Worm (Caenorhabditis elegans) whole organism, L4 larva: Measurements from ENCODE around the gene B0272.4.
A peak's percentile ranks its signal among the peaks of the same experiment; 100 is the strongest.
"Not testable (repeated sequence)": the region's sequence is repeated elsewhere in the genome, so short reads cannot be mapped to it uniquely, and the experiment has no call there.

ENCODE experiments used
- F37D6.2 ChIP-seq: sonication (generic microtip); optimal IDR thresholded peaks from 2 replicates; lab custom pipeline; 2016; ENCODE audit warnings: mild to moderate bottlenecking, missing genetic modification characterization, missing compliant biosample characterization
- T20F7.1 ChIP-seq: fragments of 200-800 bp; sonication (Bioruptor generic); optimal IDR thresholded peaks from 2 replicates; lab custom pipeline; 2018; ENCODE audit warnings: mild to moderate bottlenecking, missing genetic modification characterization, missing compliant biosample characterization
- Y5F2A.4 ChIP-seq: fragments of 200-800 bp; sonication (Bioruptor generic); optimal IDR thresholded peaks from 2 replicates; lab custom pipeline; 2018; ENCODE audit warnings: mild to moderate bottlenecking, missing genetic modification characterization, missing compliant biosample characterization
- ceh-44 ChIP-seq: fragments of 200-800 bp; sonication (Bioruptor generic); IDR thresholded peaks from 2 replicates; pipeline ENCODE4 v1.3.6; 2022; ENCODE audit warnings: missing genetic modification reagents, missing genetic modification characterization, missing compliant biosample characterization
- ceh-82 ChIP-seq: sonication (generic microtip); optimal IDR thresholded peaks from 2 replicates; lab custom pipeline; 2017; ENCODE audit warnings: missing biosample characterization, missing genetic modification characterization
- ces-1 ChIP-seq: fragments of 150-350 bp; sonication (generic microtip); optimal IDR thresholded peaks from 4 replicates; lab custom pipeline; 2014; ENCODE audit warnings: missing biosample characterization, missing genetic modification reagents, missing genetic modification characterization
- daf-16 ChIP-seq, 3 experiments: sonication (generic microtip); optimal IDR thresholded peaks; 2 replicates each; lab custom pipeline; 2016 to 2017; ENCODE audit warnings: missing genetic modification characterization in 3 of 3, missing genetic modification reagents in 3 of 3, mild to moderate bottlenecking in 2 of 3, missing compliant biosample characterization in 2 of 3, missing biosample characterization in 1 of 3, moderate library complexity in 1 of 3
- daf-19 ChIP-seq: fragments of 200-800 bp; sonication (Bioruptor generic); conservative IDR thresholded peaks from 2 replicates; pipeline ENCODE4 v1.3.6; 2022; ENCODE audit warnings: missing genetic modification characterization, missing compliant biosample characterization
- dmd-6 ChIP-seq: fragments of 200-800 bp; sonication (Bioruptor generic); IDR thresholded peaks from 2 replicates; pipeline ENCODE4 v1.3.6; 2022; ENCODE audit warnings: missing genetic modification reagents, missing genetic modification characterization, missing compliant biosample characterization
- dve-1 ChIP-seq: sonication (generic microtip); optimal IDR thresholded peaks from 2 replicates; lab custom pipeline; 2017; ENCODE audit warnings: antibody characterized with exemption, mild to moderate bottlenecking, missing genetic modification characterization, missing compliant biosample characterization; ENCODE audit not compliant: insufficient read depth
- fos-1 ChIP-seq: fragments of 150-350 bp; optimal IDR thresholded peaks from 2 replicates; lab custom pipeline; 2014; ENCODE audit warnings: missing biosample characterization, missing genetic modification characterization
- hlh-30 ChIP-seq: sonication (generic microtip); optimal IDR thresholded peaks from 2 replicates; lab custom pipeline; 2017; ENCODE audit warnings: antibody characterized with exemption, mild to moderate bottlenecking, missing genetic modification characterization, missing compliant biosample characterization; ENCODE audit not compliant: insufficient read depth
- lin-13 ChIP-seq: fragments of 150-350 bp; optimal IDR thresholded peaks from 2 replicates; lab custom pipeline; 2014; ENCODE audit warnings: missing biosample characterization, missing genetic modification reagents, missing genetic modification characterization
- lin-15B ChIP-seq: fragments of 150-350 bp; sonication (generic microtip); optimal IDR thresholded peaks from 3 replicates; lab custom pipeline; 2014; ENCODE audit warnings: missing biosample characterization, missing genetic modification characterization
- lin-29 ChIP-seq: fragments of 200-800 bp; sonication (Bioruptor generic); IDR thresholded peaks from 2 replicates; pipeline ENCODE4 v1.3.6; 2022; ENCODE audit warnings: missing genetic modification reagents, missing genetic modification characterization, missing compliant biosample characterization
- lin-39 ChIP-seq: fragments of 150-350 bp; optimal IDR thresholded peaks from 2 replicates; lab custom pipeline; 2014; ENCODE audit warnings: missing biosample characterization, missing genetic modification reagents, missing genetic modification characterization
- mxl-2 ChIP-seq: fragments of 200-800 bp; sonication (Bioruptor generic); conservative IDR thresholded peaks from 2 replicates; pipeline ENCODE4 v1.3.6; 2022; ENCODE audit warnings: missing genetic modification reagents, missing genetic modification characterization, missing compliant biosample characterization
- nhr-111 ChIP-seq: fragments of 200-800 bp; sonication (Bioruptor generic); optimal IDR thresholded peaks from 2 replicates; lab custom pipeline; 2018; ENCODE audit warnings: mild to moderate bottlenecking, missing genetic modification characterization, missing compliant biosample characterization
- nhr-28 ChIP-seq: fragments of 150-350 bp; optimal IDR thresholded peaks from 2 replicates; lab custom pipeline; 2014; ENCODE audit warnings: missing biosample characterization, missing genetic modification characterization
- nhr-42 ChIP-seq: fragments of 200-800 bp; sonication (Bioruptor generic); IDR thresholded peaks from 2 replicates; pipeline ENCODE4 v1.3.6; 2022; ENCODE audit warnings: missing genetic modification characterization, missing compliant biosample characterization
- nhr-76 ChIP-seq: fragments of 150-350 bp; optimal IDR thresholded peaks from 2 replicates; lab custom pipeline; 2014; ENCODE audit warnings: missing biosample characterization, missing genetic modification characterization
- pha-4 ChIP-seq, 2 experiments: fragments of 150-350 bp in 1 of 2; fragments of 200-800 bp in 1 of 2; sonication (Bioruptor generic) in 1 of 2; IDR thresholded peaks in 1 of 2; optimal IDR thresholded peaks in 1 of 2; 2 replicates each; pipeline versions ENCODE4 v1.3.6 to Lab custom; 2014 to 2022; ENCODE audit warnings: missing genetic modification characterization in 2 of 2, missing genetic modification reagents in 2 of 2, missing biosample characterization in 1 of 2, missing compliant biosample characterization in 1 of 2
- php-3 ChIP-seq: fragments of 200-800 bp; sonication (Bioruptor generic); IDR thresholded peaks from 2 replicates; pipeline ENCODE4 v1.3.6; 2022; ENCODE audit warnings: missing genetic modification reagents, missing genetic modification characterization, missing compliant biosample characterization
- pqm-1 ChIP-seq: sonication (generic microtip); optimal IDR thresholded peaks from 2 replicates; lab custom pipeline; 2017; ENCODE audit warnings: missing biosample characterization, missing genetic modification characterization
- sdz-12 ChIP-seq: fragments of 200-800 bp; sonication (Bioruptor generic); optimal IDR thresholded peaks from 2 replicates; lab custom pipeline; 2018; ENCODE audit warnings: mild to moderate bottlenecking, missing genetic modification characterization, missing compliant biosample characterization
- skn-1 ChIP-seq: fragments of 150-350 bp; optimal IDR thresholded peaks from 2 replicates; lab custom pipeline; 2014; ENCODE audit warnings: missing biosample characterization, missing genetic modification characterization
- snpc-4 ChIP-seq: fragments of 150-350 bp; optimal IDR thresholded peaks from 2 replicates; lab custom pipeline; 2014; ENCODE audit warnings: missing biosample characterization, missing genetic modification characterization
- tag-97 ChIP-seq: fragments of 200-800 bp; sonication (Bioruptor generic); IDR thresholded peaks from 2 replicates; pipeline ENCODE4 v1.3.6; 2022; ENCODE audit warnings: missing genetic modification characterization, missing compliant biosample characterization
- unc-62 ChIP-seq, 3 experiments: fragments of 150-350 bp in 1 of 3; sonication (generic microtip); optimal IDR thresholded peaks in 2 of 3; peaks in 1 of 3; 1 replicate in 1 of 3; 2 replicates in 2 of 3; lab custom pipeline; 2014 to 2017; ENCODE audit warnings: missing biosample characterization in 3 of 3, missing genetic modification characterization in 3 of 3, missing genetic modification reagents in 3 of 3, missing genotype in 1 of 3
- vab-7 ChIP-seq: fragments of 200-800 bp; sonication (Bioruptor generic); IDR thresholded peaks from 2 replicates; pipeline ENCODE4 v1.3.6; 2022; ENCODE audit warnings: missing genetic modification reagents, missing genetic modification characterization, missing compliant biosample characterization
- zip-11 ChIP-seq: fragments of 200-800 bp; sonication (Bioruptor generic); IDR thresholded peaks from 2 replicates; pipeline ENCODE4 v1.3.6; 2022; ENCODE audit warnings: missing genetic modification characterization, missing compliant biosample characterization
- zip-2 ChIP-seq: fragments of 150-350 bp; optimal IDR thresholded peaks from 2 replicates; lab custom pipeline; 2014; ENCODE audit warnings: missing biosample characterization, missing genetic modification characterization

Gene B0272.4

DNA sequence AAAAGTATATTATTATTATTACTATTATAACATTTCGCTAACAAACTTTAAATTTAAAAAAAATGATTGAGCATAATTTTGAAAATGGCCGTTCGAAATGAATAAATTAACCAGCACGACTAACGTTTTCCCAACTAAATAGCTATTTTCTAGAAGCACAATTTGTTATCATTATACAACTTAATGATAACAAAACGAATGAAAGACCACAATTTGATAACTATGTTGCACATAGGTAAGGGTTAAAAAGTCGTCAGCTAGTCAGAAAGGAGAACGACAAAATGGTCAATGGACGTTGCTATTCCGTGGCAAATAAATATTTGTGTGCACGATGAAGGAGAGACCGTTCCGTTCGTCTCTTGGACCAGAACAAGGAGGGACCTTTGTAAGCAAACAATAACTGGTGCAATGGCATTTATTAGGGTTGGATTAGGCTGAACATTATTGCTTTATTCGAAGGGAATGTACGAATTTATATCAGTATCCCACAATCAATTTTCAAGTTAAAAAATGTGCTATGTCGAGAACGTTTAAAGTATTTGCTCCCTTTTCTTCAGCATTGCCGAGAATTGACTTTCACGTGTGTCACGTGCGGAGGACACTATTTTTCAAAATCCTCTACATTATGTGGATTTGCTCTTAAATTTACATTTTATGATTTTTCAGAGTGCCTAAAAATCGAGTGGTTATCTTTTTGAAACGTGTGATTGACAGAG, 24.4 kb downstream of the B0272.4 start, which contains the start of gene ZK899.3:
Gene ZK899.3 (plus strand): TSS at position 666 of the 716 bp plus-strand sequence.
- TF ChIP-seq unc-62 (GFP tag; optimal IDR thresholded peaks at IDR 0.05 in 1 of 2; lab: Kevin White, UChicago) = peak in 1 of 2 experiments; percentile 2
- TF ChIP-seq unc-62 (tag; optimal IDR thresholded peaks at IDR 0.05; lab: Kevin White, UChicago) = no peak
- TF ChIP-seq nhr-28 (tag; lab: Kevin White, UChicago) = peak; percentile 9
- TF ChIP-seq pqm-1 (tag; lab: Kevin White, UChicago) = peak; percentile 50
- no peak for TF ChIP-seq ceh-82 (tag; lab: Kevin White, UChicago)
- TF ChIP-seq lin-29 (GFP tag; lab: Robert Waterston, UW) = no peak
- peak; percentile 22; the same call in 1 of the 2 replicates for TF ChIP-seq dmd-6 (GFP tag; lab: Robert Waterston, UW)
- TF ChIP-seq zip-11 (GFP tag; lab: Robert Waterston, UW) = no peak
- TF ChIP-seq nhr-76 = no peak
- TF ChIP-seq vab-7 (GFP tag; lab: Robert Waterston, UW) = no peak
- TF ChIP-seq hlh-30 (tag; lab: Kevin White, UChicago) = no peak

DNA sequence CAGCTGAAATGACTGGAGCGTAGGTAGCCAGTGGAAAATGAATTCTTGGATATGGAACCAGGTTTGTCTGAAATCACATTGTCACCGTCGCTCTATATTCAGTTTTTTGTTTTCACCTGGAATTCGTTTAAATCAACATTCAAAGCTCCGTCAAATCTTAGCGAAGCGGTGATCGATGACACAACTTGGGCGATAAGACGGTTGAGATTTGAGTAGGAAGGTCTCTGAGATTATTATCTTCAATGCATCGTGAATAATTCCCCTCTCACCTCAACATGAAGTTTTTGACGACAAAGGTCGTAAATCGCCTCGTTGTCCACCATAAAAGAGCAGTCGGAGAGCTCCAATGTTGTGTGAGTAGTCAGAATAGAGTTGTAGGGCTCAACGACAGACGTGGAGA, 28.3 kb downstream of the B0272.4 start:
- TF ChIP-seq lin-13 (GFP tag; lab: Kevin White, UChicago) (no peak), lin-15B (tag; lab: Kevin White, UChicago) (no peak)

DNA sequence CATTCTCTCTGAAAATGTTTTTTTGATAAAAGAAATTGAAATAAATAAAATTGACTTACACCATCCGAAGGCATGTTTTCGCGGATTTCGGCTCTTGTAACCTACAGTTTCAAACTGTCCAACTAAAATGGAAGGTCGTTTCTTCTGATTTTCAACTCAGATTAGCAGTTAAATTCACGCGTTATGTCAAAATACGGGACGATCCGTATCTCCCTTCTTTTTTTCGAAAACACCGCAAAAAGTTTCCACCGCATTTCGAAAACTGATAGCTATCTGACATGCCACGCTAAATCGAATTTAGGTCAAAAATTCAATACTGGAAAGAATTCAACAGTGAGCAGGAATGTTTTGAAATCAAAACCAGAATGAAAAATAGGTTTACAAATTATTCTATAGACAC, 29.9 kb downstream of the B0272.4 start, which contains the start of gene tba-8:
Gene tba-8 (minus strand): TSS at position 207 of the 400 bp plus-strand sequence.
- TF ChIP-seq fos-1 (tag; lab: Kevin White, UChicago) = no peak
- no peak for TF ChIP-seq mxl-2 (GFP tag; lab: Robert Waterston, UW)
- no peak for TF ChIP-seq daf-16 (GFP tag; optimal IDR thresholded peaks at IDR 0.05; lab: Kevin White, UChicago)
- TF ChIP-seq daf-16 (tag; optimal IDR thresholded peaks at IDR 0.05; lab: Kevin White, UChicago) = no peak
- TF ChIP-seq sdz-12 (GFP tag; lab: Kevin White, UChicago) = no peak
- TF ChIP-seq daf-19 = no peak
- TF ChIP-seq pqm-1 (tag; lab: Kevin White, UChicago) = no peak
- no peak for TF ChIP-seq F37D6.2 (tag; lab: Kevin White, UChicago)
- TF ChIP-seq ceh-44 (GFP tag; lab: Robert Waterston, UW) = no peak
- TF ChIP-seq Y5F2A.4 (GFP tag; lab: Kevin White, UChicago) = no peak
- TF ChIP-seq ces-1 (GFP tag; lab: Kevin White, UChicago) = no peak
- no peak for TF ChIP-seq dve-1 (tag; lab: Kevin White, UChicago)
- no peak for TF ChIP-seq snpc-4 (tag; lab: Kevin White, UChicago)
- no peak for TF ChIP-seq nhr-42 (GFP tag; lab: Robert Waterston, UW)
- TF ChIP-seq zip-2 (tag; lab: Kevin White, UChicago) = no peak
- TF ChIP-seq nhr-111 (GFP tag; lab: Kevin White, UChicago) = no peak
- TF ChIP-seq skn-1 (tag; lab: Kevin White, UChicago) = no peak
- TF ChIP-seq vab-7 (GFP tag; lab: Robert Waterston, UW) = no peak
- no peak for TF ChIP-seq php-3 (GFP tag; lab: Robert Waterston, UW)
- TF ChIP-seq, all 104 proteins: peak for 0

DNA sequence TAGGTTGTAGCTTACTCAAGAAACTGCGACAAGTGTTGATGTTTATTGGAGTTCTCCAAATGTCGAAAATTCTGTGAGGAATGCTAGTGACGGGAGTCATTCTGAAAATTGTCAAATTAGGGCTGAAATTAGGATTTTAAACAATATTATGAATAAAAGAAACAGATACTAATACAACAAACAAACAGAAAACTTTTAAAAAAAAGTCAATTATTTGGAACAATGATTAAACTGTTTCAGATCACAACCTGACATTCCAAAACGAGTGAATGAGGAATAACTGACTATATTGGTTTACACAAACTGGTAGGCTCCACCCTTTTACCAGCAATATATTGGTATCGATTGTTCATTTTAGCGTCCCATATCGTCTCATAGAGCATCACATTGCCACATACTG, 32.6 kb downstream of the B0272.4 start, which contains the start of gene ZK899.5:
Gene ZK899.5 (minus strand): TSS at position 101 of the 400 bp plus-strand sequence.
- TF ChIP-seq fos-1 (tag; lab: Kevin White, UChicago); ceh-44 (GFP tag; lab: Robert Waterston, UW); T20F7.1: not testable (repeated sequence)
- TF ChIP-seq, all 104 proteins: peak for 0; not testable (repeated sequence) for 104

- TF ChIP-seq tag-97 (GFP tag; lab: Robert Waterston, UW); lin-39 (tag; lab: Kevin White, UChicago); pha-4 (GFP tag; IDR thresholded peaks at IDR 0.05; lab: Robert Waterston, UW); pha-4 (tag; optimal IDR thresholded peaks at IDR 0.05; lab: Kevin White, UChicago): not testable (repeated sequence)
- TF ChIP-seq, all 104 proteins: peak for 0; not testable (repeated sequence) for 104
Measured at ce11 chrX:9463045-9463444, 34.8 kb downstream of the B0272.4 start, which contains the start of gene ZK899.6. TSS of gene ZK899.6 (plus strand) at chrX:9463345.
